Worm (Caenorhabditis elegans) whole organism, late embryonic: ENCODE data around the gene mett-10.

ENCODE experiments used
- K02D7.2 ChIP-seq: sonication (generic microtip); optimal IDR thresholded peaks from 2 replicates; lab custom pipeline; 2017; ENCODE audit warnings: mild to moderate bottlenecking, missing genetic modification characterization, missing compliant biosample characterization
- T23F11.4 ChIP-seq: fragments of 200-800 bp; sonication (Bioruptor generic); optimal IDR thresholded peaks from 2 replicates; lab custom pipeline; 2018; ENCODE audit warnings: mild to moderate bottlenecking, missing genetic modification characterization, missing compliant biosample characterization
- ahr-1 ChIP-seq: sonication (generic microtip); optimal IDR thresholded peaks from 2 replicates; lab custom pipeline; 2016; ENCODE audit warnings: missing genetic modification characterization, missing compliant biosample characterization
- ama-1 ChIP-seq: fragments of 150-350 bp; optimal IDR thresholded peaks from 2 replicates; lab custom pipeline; 2014
- ceh-19 ChIP-seq: fragments of 200-800 bp; sonication (Bioruptor generic); optimal IDR thresholded peaks from 2 replicates; lab custom pipeline; 2018; ENCODE audit warnings: mild to moderate bottlenecking, missing genetic modification characterization, missing compliant biosample characterization
- ceh-2 ChIP-seq: sonication (generic microtip); optimal IDR thresholded peaks from 2 replicates; lab custom pipeline; 2016; ENCODE audit warnings: missing genotype, missing genetic modification characterization, missing compliant biosample characterization
- ceh-22 ChIP-seq: sonication (generic microtip); optimal IDR thresholded peaks from 2 replicates; lab custom pipeline; 2017; ENCODE audit warnings: missing biosample characterization, missing genetic modification characterization
- ceh-30 ChIP-seq: fragments of 150-350 bp; optimal IDR thresholded peaks from 2 replicates; lab custom pipeline; 2014; ENCODE audit warnings: missing biosample characterization, missing genetic modification characterization
- ceh-31 ChIP-seq: sonication (generic microtip); optimal IDR thresholded peaks from 2 replicates; lab custom pipeline; 2016; ENCODE audit warnings: missing genetic modification characterization, missing compliant biosample characterization
- ceh-34 ChIP-seq: sonication (generic microtip); optimal IDR thresholded peaks from 2 replicates; lab custom pipeline; 2016; ENCODE audit warnings: mild to moderate bottlenecking, missing genetic modification characterization, missing compliant biosample characterization
- ceh-48 ChIP-seq: sonication (generic microtip); optimal IDR thresholded peaks from 2 replicates; lab custom pipeline; 2016; ENCODE audit warnings: missing genetic modification characterization, inconsistent platforms, missing compliant biosample characterization
- dve-1 ChIP-seq: sonication (generic microtip); optimal IDR thresholded peaks from 2 replicates; lab custom pipeline; 2017; ENCODE audit warnings: antibody characterized with exemption, mild to moderate bottlenecking, missing genetic modification characterization, missing compliant biosample characterization
- elt-2 ChIP-seq: sonication (generic microtip); optimal IDR thresholded peaks from 2 replicates; lab custom pipeline; 2016; ENCODE audit warnings: missing genetic modification reagents, missing genetic modification characterization, missing compliant biosample characterization
- fax-1 ChIP-seq: sonication (generic microtip); optimal IDR thresholded peaks from 2 replicates; lab custom pipeline; 2016; ENCODE audit warnings: missing genotype, missing genetic modification characterization, missing compliant biosample characterization
- fkh-10 ChIP-seq: fragments of 150-350 bp; optimal IDR thresholded peaks from 2 replicates; lab custom pipeline; 2014; ENCODE audit warnings: missing biosample characterization, missing genetic modification reagents, missing genetic modification characterization
- gmeb-2 ChIP-seq: sonication (generic microtip); optimal IDR thresholded peaks from 2 replicates; lab custom pipeline; 2016; ENCODE audit warnings: missing genetic modification characterization, inconsistent platforms, missing compliant biosample characterization
- hlh-15 ChIP-seq: sonication (generic microtip); optimal IDR thresholded peaks from 2 replicates; lab custom pipeline; 2016; ENCODE audit warnings: missing genetic modification characterization, missing compliant biosample characterization
- hlh-6 ChIP-seq: sonication (generic microtip); optimal IDR thresholded peaks from 2 replicates; lab custom pipeline; 2016; ENCODE audit warnings: missing genotype, missing genetic modification characterization, missing compliant biosample characterization
- lim-6 ChIP-seq: sonication (generic microtip); optimal IDR thresholded peaks from 2 replicates; lab custom pipeline; 2016; ENCODE audit warnings: missing genetic modification characterization, missing compliant biosample characterization
- madf-2 ChIP-seq: sonication (generic microtip); optimal IDR thresholded peaks from 2 replicates; lab custom pipeline; 2017; ENCODE audit warnings: missing genetic modification characterization, missing compliant biosample characterization
- mec-3 ChIP-seq: sonication (generic microtip); optimal IDR thresholded peaks from 2 replicates; lab custom pipeline; 2016; ENCODE audit warnings: borderline replicate concordance, missing genetic modification characterization, missing compliant biosample characterization
- nfya-1 ChIP-seq: sonication (generic microtip); optimal IDR thresholded peaks from 2 replicates; lab custom pipeline; 2017; ENCODE audit warnings: missing genetic modification characterization, mild to moderate bottlenecking, missing compliant biosample characterization, antibody characterized with exemption, moderate library complexity
- nhr-232 ChIP-seq: sonication (generic microtip); optimal IDR thresholded peaks from 2 replicates; lab custom pipeline; 2016; ENCODE audit warnings: missing genetic modification characterization, missing compliant biosample characterization
- npax-4 ChIP-seq: sonication (generic microtip); optimal IDR thresholded peaks from 2 replicates; lab custom pipeline; 2016; ENCODE audit warnings: missing genetic modification characterization, missing compliant biosample characterization
- pat-9 ChIP-seq: fragments of 200-800 bp; sonication (Bioruptor generic); optimal IDR thresholded peaks from 2 replicates; lab custom pipeline; 2018; ENCODE audit warnings: mild to moderate bottlenecking, missing genetic modification characterization, moderate library complexity, missing compliant biosample characterization
- pax-1 ChIP-seq: fragments of 150-350 bp; optimal IDR thresholded peaks from 2 replicates; lab custom pipeline; 2014; ENCODE audit warnings: missing biosample characterization, missing genetic modification characterization
- rnt-1 ChIP-seq: sonication (generic microtip); optimal IDR thresholded peaks from 2 replicates; lab custom pipeline; 2016; ENCODE audit warnings: missing genetic modification characterization, missing compliant biosample characterization
- sdc-2 ChIP-seq: sonication (generic microtip); optimal IDR thresholded peaks from 2 replicates; lab custom pipeline; 2016; ENCODE audit warnings: missing genotype, missing genetic modification characterization, missing compliant biosample characterization
- sox-2 ChIP-seq: fragments of 200-800 bp; sonication (Bioruptor generic); IDR thresholded peaks from 2 replicates; pipeline ENCODE4 v1.3.6; 2022; ENCODE audit warnings: missing genetic modification reagents, missing genetic modification characterization, missing compliant biosample characterization
- syd-9 ChIP-seq: sonication (generic microtip); optimal IDR thresholded peaks from 2 replicates; lab custom pipeline; 2016; ENCODE audit warnings: mild to moderate bottlenecking, missing genetic modification characterization, moderate library complexity, missing compliant biosample characterization
- tbx-2 ChIP-seq: sonication (generic microtip); optimal IDR thresholded peaks from 2 replicates; lab custom pipeline; 2016; ENCODE audit warnings: missing genetic modification characterization, missing compliant biosample characterization
- unc-42 ChIP-seq: sonication (generic microtip); optimal IDR thresholded peaks from 2 replicates; lab custom pipeline; 2016; ENCODE audit warnings: missing genotype, missing genetic modification characterization, missing compliant biosample characterization
- unc-55 ChIP-seq: sonication (generic microtip); optimal IDR thresholded peaks from 2 replicates; lab custom pipeline; 2017; ENCODE audit warnings: missing biosample characterization, missing genetic modification reagents, missing genetic modification characterization
- ztf-16 ChIP-seq: sonication (generic microtip); optimal IDR thresholded peaks from 2 replicates; lab custom pipeline; 2017; ENCODE audit warnings: missing genetic modification characterization, missing compliant biosample characterization

Gene mett-10

DNA sequence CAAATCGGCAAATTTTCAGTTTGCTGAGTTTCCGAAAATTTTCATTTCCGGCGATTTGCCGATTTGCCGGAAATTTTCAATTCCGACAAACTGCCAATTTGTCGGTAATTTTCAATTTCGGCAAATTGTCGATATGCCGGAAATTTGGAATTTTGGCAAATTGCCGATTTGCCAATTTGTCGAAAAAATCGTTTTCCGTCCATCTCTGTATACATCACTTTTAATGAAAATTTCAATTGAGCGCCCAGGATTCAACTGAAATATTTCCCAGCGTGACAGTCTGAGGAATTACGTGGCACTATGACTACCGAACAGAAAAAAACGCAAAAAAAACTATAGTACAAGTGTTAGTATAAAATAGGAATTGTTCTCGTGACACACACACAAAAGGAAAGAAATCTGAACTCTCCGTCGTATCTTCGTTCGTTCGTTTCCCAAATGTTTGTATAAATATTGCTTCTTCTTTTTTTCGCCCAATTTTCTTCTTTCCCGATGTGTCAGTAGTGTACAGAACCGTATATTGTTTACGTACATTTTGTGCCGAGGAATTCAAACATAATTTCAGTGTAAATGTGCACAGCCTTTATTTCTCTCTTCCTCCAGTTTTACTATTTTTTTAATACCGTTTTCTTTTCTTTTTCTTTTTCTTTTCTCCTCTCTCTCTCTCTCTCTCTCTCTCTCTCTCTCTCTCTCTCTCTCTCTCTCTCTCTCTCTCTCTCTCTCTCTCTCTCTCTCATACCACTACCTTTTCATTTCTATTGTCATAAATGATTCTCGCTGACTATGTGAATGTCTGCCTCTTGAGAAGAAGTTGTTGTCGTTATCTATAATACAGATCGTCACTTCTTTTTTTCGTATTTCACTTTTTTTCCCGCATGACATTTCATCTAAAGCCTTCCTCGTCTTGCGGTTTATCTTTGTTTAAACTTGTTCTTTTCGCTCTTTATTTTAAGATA, 17.9 kb downstream of the mett-10 start:
- TF ChIP-seq sdc-2 (tag; lab: Kevin White, UChicago), result no peak
- no peak for TF ChIP-seq nhr-232 (tag; lab: Kevin White, UChicago)
- TF ChIP-seq T23F11.4, result no peak
- no peak for TF ChIP-seq K02D7.2
- no peak for TF ChIP-seq gmeb-2 (tag; lab: Kevin White, UChicago)
- TF ChIP-seq ztf-16 (tag; lab: Kevin White, UChicago), result no peak
- no peak for TF ChIP-seq pat-9 (tag; lab: Kevin White, UChicago)
- no peak for TF ChIP-seq tbx-2 (tag; lab: Kevin White, UChicago)
- TF ChIP-seq dve-1, result peak; percentile 15

ce11 chrIII:10134517-10134916, 19.7 kb downstream of the mett-10 start:
- TF ChIP-seq npax-4 (no peak), hlh-6 (tag; lab: Kevin White, UChicago) (no peak)

ce11 chrIII:10136778-10137177, 21.9 kb downstream of the mett-10 start, which contains the start of gene ZK1128.7:
TSS of gene ZK1128.7 (plus strand) at chrIII:10137006.
- TF ChIP-seq ceh-2, result no peak
- peak; percentile 9 for TF ChIP-seq unc-55 (GFP tag; lab: Kevin White, UChicago)
- TF ChIP-seq ceh-22, result no peak

- TF ChIP-seq sox-2 (GFP tag; lab: Robert Waterston, UW) (no peak), ceh-19 (no peak)
Observed at ce11 chrIII:10140732-10141131, 25.9 kb downstream of the mett-10 start, which contains the start of gene K08E5.6. TSS of gene K08E5.6 (plus strand) at chrIII:10141032.

DNA sequence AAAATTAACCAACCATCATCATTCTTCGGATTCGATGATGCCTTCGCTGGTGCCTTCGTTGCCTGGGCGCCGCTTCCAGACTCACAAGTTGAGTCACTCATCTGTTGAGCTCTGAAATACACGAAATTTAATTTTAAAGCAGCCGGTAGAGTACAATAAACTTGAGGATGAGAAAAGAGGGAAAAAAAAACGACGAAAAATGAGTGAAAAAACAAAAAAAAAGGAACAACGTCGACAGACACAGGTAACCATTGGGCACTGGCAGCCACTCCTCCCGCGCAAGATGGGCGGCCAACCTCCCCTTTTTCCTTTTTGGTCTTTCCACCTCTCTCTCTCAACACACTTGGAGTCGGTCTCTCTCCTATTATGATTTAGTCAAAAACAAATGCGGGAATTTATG, 31.9 kb downstream of the mett-10 start, which contains the start of gene K08E5.1:
Gene K08E5.1 (minus strand): TSS at position 101 of the 400 bp plus-strand sequence.
- no peak for TF ChIP-seq madf-2 (tag; lab: Kevin White, UChicago)
- no peak for TF ChIP-seq ceh-48 (tag; lab: Kevin White, UChicago)
- TF ChIP-seq pax-1 (tag; lab: Kevin White, UChicago), result no peak
- TF ChIP-seq syd-9 (tag; lab: Kevin White, UChicago), result no peak
- TF ChIP-seq ceh-2, result no peak
- TF ChIP-seq ahr-1 (tag; lab: Kevin White, UChicago), result no peak
- no peak for TF ChIP-seq ceh-22
- no peak for TF ChIP-seq mec-3 (tag; lab: Kevin White, UChicago)
- no peak for TF ChIP-seq elt-2 (tag; lab: Kevin White, UChicago)
- TF ChIP-seq ceh-30 (tag; lab: Kevin White, UChicago), result no peak
- no peak for TF ChIP-seq hlh-15 (tag; lab: Kevin White, UChicago)
- no peak for TF ChIP-seq T23F11.4
- TF ChIP-seq nfya-1, result no peak
- no peak for TF ChIP-seq unc-42
- TF ChIP-seq unc-55 (GFP tag; lab: Kevin White, UChicago), result no peak
- TF ChIP-seq, all 69 proteins: peak for 0

DNA sequence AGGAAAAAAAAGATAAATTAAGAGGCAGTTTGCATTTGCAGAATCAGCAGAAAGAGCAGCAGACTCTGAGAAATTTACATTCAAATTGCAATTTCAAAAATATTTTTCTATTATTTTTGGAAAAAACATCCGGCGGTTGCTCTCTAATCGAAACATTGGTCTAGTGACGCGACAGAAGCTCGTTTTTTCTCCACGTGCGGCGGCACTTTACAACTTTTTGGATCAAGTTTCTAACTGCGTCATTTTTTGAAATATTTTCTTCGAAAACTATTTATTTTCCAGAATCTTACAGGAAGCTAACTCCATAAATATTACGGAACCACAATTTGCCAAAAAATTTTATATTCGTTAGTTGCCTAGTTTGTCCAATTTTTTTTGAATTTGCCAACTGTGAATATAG, 35.1 kb downstream of the mett-10 start:
- no peak for TF ChIP-seq lim-6
- no peak for TF ChIP-seq unc-55 (GFP tag; lab: Kevin White, UChicago)
- no peak for TF ChIP-seq ceh-34
- no peak for TF ChIP-seq ama-1 (lab: Kevin White, UChicago)
- TF ChIP-seq T23F11.4, result no peak
- TF ChIP-seq rnt-1, result no peak
- TF ChIP-seq pat-9 (tag; lab: Kevin White, UChicago), result no peak
- TF ChIP-seq fkh-10, result no peak
- no peak for TF ChIP-seq ceh-31
- TF ChIP-seq fax-1 (tag; lab: Kevin White, UChicago), result no peak
- TF ChIP-seq tbx-2 (tag; lab: Kevin White, UChicago), result no peak
